Fruit fly (Drosophila melanogaster) whole organism, wandering third instar larva: ENCODE data around the gene Nep6.

ENCODE experiments used
- Abd-B ChIP-seq: fragments of >200 bp; optimal IDR thresholded peaks from 2 replicates; lab custom pipeline; 2017; ENCODE audit warnings: missing biosample characterization, missing genetic modification characterization
- Hnf4 ChIP-seq: fragments of 200-800 bp; sonication (Bioruptor generic); optimal IDR thresholded peaks from 2 replicates; lab custom pipeline; 2016; ENCODE audit warnings: missing biosample characterization, mild to moderate bottlenecking, missing genetic modification characterization
- Hr78 ChIP-seq: fragments of >200 bp; optimal IDR thresholded peaks from 2 replicates; lab custom pipeline; 2017; ENCODE audit warnings: missing biosample characterization, missing genetic modification characterization
- foxo ChIP-seq, 2 experiments: fragments of 200-800 bp; sonication (Bioruptor generic); optimal IDR thresholded peaks; 2 replicates in 1 of 2; 3 replicates in 1 of 2; lab custom pipeline; 2016 to 2017; ENCODE audit warnings: missing biosample characterization in 2 of 2, missing genetic modification characterization in 2 of 2
- h ChIP-seq: fragments of 200-800 bp; sonication (Bioruptor generic); optimal IDR thresholded peaks from 3 replicates; lab custom pipeline; 2016; ENCODE audit warnings: missing biosample characterization, mild to moderate bottlenecking, missing genetic modification characterization
- sage ChIP-seq: fragments of 200-800 bp; sonication (Bioruptor generic); optimal IDR thresholded peaks from 2 replicates; lab custom pipeline; 2016; ENCODE audit warnings: missing biosample characterization, mild to moderate bottlenecking, missing genetic modification characterization

dm6 chrX:12755600-12756373 is 45.7 kb upstream of the Nep6 start:
- TF ChIP-seq h (GFP tag; lab: Kevin White, UChicago) (peak; percentile 28), Hnf4 (GFP tag; lab: Kevin White, UChicago) (no peak), Hr78 (no peak), Abd-B (no peak), foxo (GFP tag; optimal IDR thresholded peaks at IDR 0.05; lab: Kevin White, UChicago) (peak in 1 of 2 experiments; percentile 85), sage (GFP tag; lab: Kevin White, UChicago) (no peak)
